Fruit fly (Drosophila melanogaster): ENCODE results near the gene myo.
A peak's percentile ranks its signal among the peaks of the same experiment; 100 is the strongest.

Gene myo

dm6 chr4:694917-695720, 736 bp downstream of the myo start (continued):
- TF ChIP-seq Ada2b (GFP tag; IDR thresholded peaks at IDR 0.05) (no peak), cad (GFP tag; optimal IDR thresholded peaks at IDR 0.05) (peak; percentile 53), eve (GFP tag; optimal IDR thresholded peaks at IDR 0.05) (peak in 1 of 2 experiments; percentile 82), sens (GFP tag) (peak; percentile 70), CG13123 (GFP tag; optimal IDR thresholded peaks at IDR 0.05) (no peak), Meics (GFP tag; optimal IDR thresholded peaks at IDR 0.05) (peak; percentile 97), CG17568 (GFP tag; optimal IDR thresholded peaks at IDR 0.05) (peak; percentile 64), dmrt11E (tag; optimal IDR thresholded peaks at IDR 0.05) (peak; percentile 1), CG33213 (GFP tag; optimal IDR thresholded peaks at IDR 0.05) (no peak), B-H2 (GFP tag; optimal IDR thresholded peaks at IDR 0.05) (peak; percentile 1), CG11456 (GFP tag; IDR thresholded peaks at IDR 0.05) (no peak), lilli (GFP tag; optimal IDR thresholded peaks at IDR 0.05) (peak; percentile 41), Doc2 (GFP tag; IDR thresholded peaks at IDR 0.05) (no peak), CG17802 (tag; optimal IDR thresholded peaks at IDR 0.05) (peak; percentile 85), Lhr (GFP tag; optimal IDR thresholded peaks at IDR 0.05) (no peak), cg (GFP tag; optimal IDR thresholded peaks at IDR 0.05) (peak; percentile 48), CG4424 (GFP tag; optimal IDR thresholded peaks at IDR 0.05) (peak; percentile 4), Dref (GFP tag; IDR thresholded peaks at IDR 0.05) (no peak), dimm (GFP tag; IDR thresholded peaks at IDR 0.05) (no peak), CG7928 (GFP tag; optimal IDR thresholded peaks at IDR 0.05) (no peak), CG18599 (GFP tag; optimal IDR thresholded peaks at IDR 0.05) (no peak), CrebB (tag; optimal IDR thresholded peaks at IDR 0.05) (no peak), Xrp1 (GFP tag; IDR thresholded peaks at IDR 0.05) (peak; percentile 61; the same call in 1 of the 2 replicates), CG2120 (GFP tag; optimal IDR thresholded peaks at IDR 0.05) (peak; percentile 36), ssp (GFP tag; IDR thresholded peaks at IDR 0.05) (no peak), CG17186 (GFP tag; optimal IDR thresholded peaks at IDR 0.05) (no peak), Mad (GFP tag; optimal IDR thresholded peaks at IDR 0.05) (peak; percentile 5), row (GFP tag; IDR thresholded peaks at IDR 0.05) (peak; percentile 81; the same call in 1 of the 3 replicates), CG16815 (GFP tag; optimal IDR thresholded peaks at IDR 0.05) (no peak), CG8089 (GFP tag; optimal IDR thresholded peaks at IDR 0.05) (peak; percentile 79), CG8290 (GFP tag; optimal IDR thresholded peaks at IDR 0.05) (peak; percentile 61), CG8290 (tag; optimal IDR thresholded peaks at IDR 0.05) (no peak), CG10321 (GFP tag; IDR thresholded peaks at IDR 0.05) (no peak), pnt (GFP tag; optimal IDR thresholded peaks at IDR 0.05) (no peak), Chrac-16 (GFP tag; optimal IDR thresholded peaks at IDR 0.05) (peak; percentile 8), CG2712 (tag; optimal IDR thresholded peaks at IDR 0.05) (peak; percentile 2), cato (GFP tag; optimal IDR thresholded peaks at IDR 0.05; ENCODE audit: borderline replicate concordance) (no peak), CG13624 (GFP tag; optimal IDR thresholded peaks at IDR 0.05) (peak; percentile 12), trh (GFP tag; optimal IDR thresholded peaks at IDR 0.05) (peak; percentile 10), ken (GFP tag; IDR thresholded peaks at IDR 0.05) (no peak), jumu (GFP tag; optimal IDR thresholded peaks at IDR 0.05) (no peak), Ets97D (GFP tag; optimal IDR thresholded peaks at IDR 0.05) (peak; percentile 24), CkIIα-i1 (GFP tag; IDR thresholded peaks at IDR 0.05) (no peak), Rx (GFP tag; IDR thresholded peaks at IDR 0.05) (no peak), chif (GFP tag; optimal IDR thresholded peaks at IDR 0.05) (peak in 1 of 2 experiments; percentile 4), CG11085 (GFP tag; IDR thresholded peaks at IDR 0.05) (no peak), CG7372 (GFP tag; IDR thresholded peaks at IDR 0.05) (no peak), Fer1 (GFP tag; optimal IDR thresholded peaks at IDR 0.05) (peak; percentile 57), dpn (GFP tag; optimal IDR thresholded peaks at IDR 0.05) (peak in 1 of 2 experiments; percentile 22), Dp (GFP tag; optimal IDR thresholded peaks at IDR 0.05) (no peak), sqz (GFP tag; optimal IDR thresholded peaks at IDR 0.05) (peak; percentile 7)
